Worm (Caenorhabditis elegans) whole organism, mixed stage, embryonic: ENCODE data around the gene glb-23.

Source experiments
- lsy-2 ChIP-seq: fragments of 150-350 bp; optimal IDR thresholded peaks from 2 replicates; lab custom pipeline; 2014; ENCODE audit warnings: missing biosample characterization, missing genetic modification characterization
- mab-5 ChIP-seq: fragments of 150-350 bp; optimal IDR thresholded peaks from 2 replicates; lab custom pipeline; 2014; ENCODE audit warnings: missing biosample characterization, missing genetic modification characterization
- mls-2 ChIP-seq: sonication (generic microtip); optimal IDR thresholded peaks from 2 replicates; lab custom pipeline; 2016; ENCODE audit warnings: mild to moderate bottlenecking, missing genetic modification characterization, moderate library complexity, missing compliant biosample characterization
- nhr-237 ChIP-seq: fragments of 150-350 bp; optimal IDR thresholded peaks from 2 replicates; lab custom pipeline; 2014; ENCODE audit warnings: missing biosample characterization, missing genetic modification characterization
- nhr-28 ChIP-seq: fragments of 150-350 bp; optimal IDR thresholded peaks from 2 replicates; lab custom pipeline; 2014; ENCODE audit warnings: missing biosample characterization, missing genetic modification characterization
- snpc-4 ChIP-seq: fragments of 150-350 bp; optimal IDR thresholded peaks from 2 replicates; lab custom pipeline; 2014; ENCODE audit warnings: missing biosample characterization, missing genetic modification characterization
- sptf-1 ChIP-seq: sonication (generic microtip); optimal IDR thresholded peaks from 2 replicates; lab custom pipeline; 2017; ENCODE audit warnings: mild to moderate bottlenecking, missing genetic modification characterization, moderate library complexity, missing compliant biosample characterization
- unc-39 ChIP-seq: fragments of 150-350 bp; optimal IDR thresholded peaks from 2 replicates; lab custom pipeline; 2014; ENCODE audit warnings: missing biosample characterization, missing genetic modification characterization
- unc-62 ChIP-seq: fragments of 150-350 bp; optimal IDR thresholded peaks from 2 replicates; lab custom pipeline; 2014; ENCODE audit warnings: missing biosample characterization, missing genetic modification reagents, missing genetic modification characterization

DNA sequence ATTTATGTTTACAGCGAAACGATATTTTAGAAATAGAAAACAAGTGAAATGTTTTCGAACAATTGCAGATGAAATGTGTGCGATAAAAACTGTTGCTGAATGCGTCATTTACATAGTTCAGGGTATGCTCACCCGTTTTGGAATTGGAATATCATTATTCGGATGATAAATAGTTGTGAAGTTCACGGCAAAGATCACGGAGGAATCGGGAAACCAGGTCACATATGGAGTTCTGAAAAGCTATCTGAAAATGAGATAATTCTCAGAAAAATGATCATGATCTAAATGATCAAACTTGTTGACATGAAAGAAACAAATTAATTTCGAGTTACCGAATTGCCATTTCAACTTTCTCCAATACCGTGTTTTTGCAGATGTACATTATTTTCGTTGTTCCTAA is 23.6 kb downstream of the glb-23 start, which contains the start of gene best-16:
- TF ChIP-seq lsy-2 (no peak), mab-5 (tag; lab: Kevin White, UChicago) (no peak), nhr-28 (tag; lab: Kevin White, UChicago) (no peak), nhr-237 (tag; lab: Kevin White, UChicago) (no peak), snpc-4 (no peak), unc-62 (no peak), mls-2 (tag; lab: Kevin White, UChicago) (no peak), unc-39 (tag; lab: Kevin White, UChicago) (no peak), sptf-1 (tag; lab: Kevin White, UChicago) (no peak)
